Worm (Caenorhabditis elegans) whole organism, early embryonic: ENCODE measurements around the gene lgx-1.

Experiments used
- F13C5.2 ChIP-seq: sonication (generic microtip); optimal IDR thresholded peaks from 2 replicates; lab custom pipeline; 2017; ENCODE audit warnings: mild to moderate bottlenecking, missing genetic modification characterization, inconsistent platforms, missing compliant biosample characterization
- aly-1 ChIP-seq: sonication (generic microtip); optimal IDR thresholded peaks from 2 replicates; lab custom pipeline; 2016; ENCODE audit warnings: missing genetic modification characterization, missing compliant biosample characterization
- ama-1 ChIP-seq: fragments of 150-350 bp; optimal IDR thresholded peaks from 2 replicates; lab custom pipeline; 2014
- ceh-13 ChIP-seq: fragments of 200-800 bp; sonication (Bioruptor generic); optimal IDR thresholded peaks from 2 replicates; lab custom pipeline; 2018; ENCODE audit warnings: mild to moderate bottlenecking, missing genetic modification characterization, missing compliant biosample characterization
- ceh-36 ChIP-seq: sonication (generic microtip); optimal IDR thresholded peaks from 2 replicates; lab custom pipeline; 2016; ENCODE audit warnings: missing genetic modification characterization, inconsistent platforms, missing compliant biosample characterization
- flt-1 ChIP-seq: fragments of 200-800 bp; sonication (Bioruptor generic); IDR thresholded peaks from 2 replicates; pipeline ENCODE4 v1.3.6; 2022; ENCODE audit warnings: missing genetic modification characterization, missing compliant biosample characterization
- scrt-1 ChIP-seq: fragments of 200-800 bp; sonication (Bioruptor generic); IDR thresholded peaks from 2 replicates; pipeline ENCODE4 v1.3.6; 2022; ENCODE audit warnings: missing genetic modification characterization, missing compliant biosample characterization
- tbx-11 ChIP-seq: fragments of 200-800 bp; sonication (Bioruptor generic); IDR thresholded peaks from 2 replicates; pipeline ENCODE4 v1.3.6; 2022; ENCODE audit warnings: missing genetic modification characterization, missing compliant biosample characterization
- tra-4 ChIP-seq: sonication (generic microtip); optimal IDR thresholded peaks from 2 replicates; lab custom pipeline; 2017; ENCODE audit warnings: missing genetic modification characterization, missing compliant biosample characterization

DNA sequence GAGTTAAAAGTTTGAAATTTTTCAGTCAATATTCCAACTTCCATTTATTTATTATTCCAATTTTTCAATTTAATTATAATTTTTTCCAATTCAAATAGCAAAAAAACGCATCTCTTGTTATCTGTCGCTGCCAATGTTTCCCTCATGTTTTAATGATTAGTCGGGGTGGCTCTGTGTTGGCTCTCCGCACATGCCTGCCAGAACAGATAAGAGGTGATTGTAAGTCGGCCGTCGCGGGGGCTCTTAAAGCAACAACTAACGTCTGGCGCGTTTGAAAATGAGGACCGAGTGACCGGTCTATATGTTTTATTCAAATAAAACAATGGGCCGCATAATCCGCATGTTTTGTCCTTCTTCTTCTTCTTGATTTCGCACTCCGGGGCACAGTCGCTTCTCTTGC is 62.0 kb downstream of the lgx-1 start:
- TF ChIP-seq ceh-13 (GFP tag; lab: Kevin White, UChicago), result no peak
- TF ChIP-seq tbx-11 (GFP tag; lab: Robert Waterston, UW), result no peak
- no peak for TF ChIP-seq ama-1 (lab: Kevin White, UChicago)
- no peak for TF ChIP-seq F13C5.2 (tag; lab: Kevin White, UChicago)
- TF ChIP-seq scrt-1, result no peak
- TF ChIP-seq ceh-36, result no peak
- TF ChIP-seq tra-4, result no peak
- no peak for TF ChIP-seq aly-1
- no peak for TF ChIP-seq flt-1
